Fruit fly (Drosophila melanogaster): ENCODE measurements around the gene RhoGAP15B.

- TF ChIP-seq CG34224 (GFP tag; IDR thresholded peaks at IDR 0.05; ENCODE audit: partially characterized antibody) (peak; percentile 30; the same call in 2 of the 3 replicates), Pdp1 (GFP tag; optimal IDR thresholded peaks at IDR 0.05) (no peak)
Measured at dm6 chrX:16936689-16937088, 6.4 kb upstream of the RhoGAP15B start.

Data from whole organism, embryonic.